Worm (Caenorhabditis elegans): ENCODE measurements around the gene mltn-10.
A peak's percentile ranks its signal among the peaks of the same experiment; 100 is the strongest.

Gene mltn-10

DNA sequence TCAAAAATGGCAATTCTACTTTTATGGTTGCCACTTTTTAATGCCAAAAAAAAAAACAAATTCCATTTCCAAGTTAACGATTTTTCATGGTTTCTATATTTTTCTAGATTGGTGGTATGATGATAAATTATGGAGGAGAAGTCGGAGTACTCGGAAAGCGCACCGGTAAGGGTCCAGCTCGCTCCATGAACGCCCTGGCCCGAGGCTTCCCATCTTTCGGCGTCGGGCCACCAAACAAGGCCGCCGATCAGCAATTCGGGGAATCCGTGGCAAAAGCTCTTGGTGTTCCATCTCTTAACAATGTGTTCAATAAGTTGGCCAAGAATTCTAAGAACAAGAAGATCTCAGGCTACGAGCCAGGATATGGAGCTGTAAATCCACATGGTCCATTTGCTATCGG lies 11.2 kb downstream of the mltn-10 start:
- TF ChIP-seq skn-1 (tag; optimal IDR thresholded peaks at IDR 0.05) = no peak
- TF ChIP-seq jun-1 (tag; optimal IDR thresholded peaks at IDR 0.05) = no peak
- no peak for TF ChIP-seq mdl-1 (tag; optimal IDR thresholded peaks at IDR 0.05)
- TF ChIP-seq elt-1 (tag; optimal IDR thresholded peaks at IDR 0.05) = no peak
- no peak for TF ChIP-seq tbx-2 (tag; optimal IDR thresholded peaks at IDR 0.05)
- no peak for TF ChIP-seq ceh-28 (tag; optimal IDR thresholded peaks at IDR 0.05)
- TF ChIP-seq egl-27 (tag; optimal IDR thresholded peaks at IDR 0.05) = no peak
- TF ChIP-seq nhr-67 (tag; optimal IDR thresholded peaks at IDR 0.05) = no peak
- TF ChIP-seq unc-62 (GFP tag; optimal IDR thresholded peaks at IDR 0.05) = no peak

DNA sequence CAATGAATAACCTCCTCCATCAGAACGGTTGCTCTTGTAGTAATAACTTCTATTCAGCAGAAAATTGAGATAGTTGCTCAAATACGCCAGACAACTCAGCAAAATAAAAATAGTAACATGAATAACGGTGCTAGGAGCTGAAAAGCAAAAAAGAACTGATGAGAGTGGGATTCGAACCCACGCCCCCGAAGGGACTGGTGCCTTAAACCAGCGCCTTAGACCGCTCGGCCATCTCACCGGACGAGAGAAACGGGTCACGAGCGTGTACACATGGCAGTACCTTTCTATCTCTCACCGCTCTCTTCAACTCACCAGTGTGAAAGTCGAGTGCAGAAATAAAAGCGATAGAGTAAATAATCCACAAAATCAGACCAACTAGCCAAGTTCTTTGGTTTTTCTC lies 12.3 kb downstream of the mltn-10 start:
- no peak for TF ChIP-seq nhr-11 (tag; optimal IDR thresholded peaks at IDR 0.05)
- no peak for TF ChIP-seq sea-2 (GFP tag; optimal IDR thresholded peaks at IDR 0.05)
- TF ChIP-seq nhr-67 (tag; optimal IDR thresholded peaks at IDR 0.05) = no peak
- TF ChIP-seq snpc-4 (tag; optimal IDR thresholded peaks at IDR 0.05) = peak; percentile 74
- peak; percentile 79 for TF ChIP-seq lin-39 (tag; optimal IDR thresholded peaks at IDR 0.05)
- no peak for TF ChIP-seq ztf-4 (tag; optimal IDR thresholded peaks at IDR 0.05)
- no peak for TF ChIP-seq ztf-11 (tag; optimal IDR thresholded peaks at IDR 0.05)
- TF ChIP-seq ceh-28 (tag; optimal IDR thresholded peaks at IDR 0.05) = no peak
- no peak for TF ChIP-seq pha-4 (tag; optimal IDR thresholded peaks at IDR 0.05)
- TF ChIP-seq R02D3.7 (tag; optimal IDR thresholded peaks at IDR 0.05) = no peak
- no peak for TF ChIP-seq unc-39 (tag; optimal IDR thresholded peaks at IDR 0.05)
- no peak for TF ChIP-seq nhr-77 (tag; optimal IDR thresholded peaks at IDR 0.05)
- TF ChIP-seq nhr-43 (tag; optimal IDR thresholded peaks at IDR 0.05; ENCODE audit: poor library complexity, severe bottlenecking) = peak; percentile 77
- TF ChIP-seq mml-1 (tag; optimal IDR thresholded peaks at IDR 0.05) = no peak
- TF ChIP-seq elt-1 (tag; optimal IDR thresholded peaks at IDR 0.05) = no peak
- no peak for TF ChIP-seq pqm-1 (tag; optimal IDR thresholded peaks at IDR 0.05)
- peak; percentile 32 for TF ChIP-seq nfya-1 (tag; optimal IDR thresholded peaks at IDR 0.05; ENCODE audit: insufficient read depth)
- TF ChIP-seq lsy-12 (tag; optimal IDR thresholded peaks at IDR 0.05) = no peak
- peak; percentile 54 for TF ChIP-seq hmg-11 (tag; optimal IDR thresholded peaks at IDR 0.05)
- TF ChIP-seq lin-15B (tag; optimal IDR thresholded peaks at IDR 0.05) = peak; percentile 12
- peak; percentile 1 for TF ChIP-seq skn-1 (tag; optimal IDR thresholded peaks at IDR 0.05)

DNA sequence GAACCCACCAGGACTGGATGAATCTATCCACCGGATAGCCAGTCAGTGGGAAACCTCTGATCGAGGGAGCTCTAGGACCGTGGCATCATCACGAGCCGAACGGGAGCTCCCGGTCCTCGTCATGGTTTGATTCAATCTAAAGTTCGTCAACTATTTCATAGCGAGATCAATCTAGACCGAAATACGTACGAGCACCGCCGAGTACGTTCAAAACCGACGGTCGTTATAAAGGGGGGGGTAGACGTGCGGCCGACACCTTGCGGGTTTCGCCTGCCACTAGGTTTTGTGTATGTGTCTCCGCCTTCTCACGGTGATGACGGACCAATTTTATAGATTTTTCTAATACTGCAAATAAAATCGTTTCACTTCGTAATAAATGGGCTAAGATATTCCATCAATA lies 13.0 kb downstream of the mltn-10 start:
- peak; percentile 50 for TF ChIP-seq snpc-4 (tag; optimal IDR thresholded peaks at IDR 0.05)

DNA sequence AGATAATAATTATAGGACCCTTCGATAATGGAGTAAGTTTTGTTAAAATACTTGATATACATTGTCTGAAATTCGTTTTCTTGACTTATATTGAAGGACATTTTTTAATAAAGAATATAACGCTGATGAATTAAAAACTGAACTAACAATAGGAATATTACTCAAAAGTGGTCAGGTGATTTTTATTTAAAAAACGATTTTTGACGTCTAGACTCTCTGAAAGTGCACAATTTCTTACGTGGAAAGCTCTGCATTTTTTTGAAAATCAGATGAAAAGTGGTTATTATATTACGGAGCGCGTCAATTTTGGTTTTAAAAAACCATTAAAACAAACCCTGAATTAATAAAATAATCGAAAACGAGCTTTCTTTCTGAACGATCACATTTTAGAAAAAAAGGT lies 13.9 kb downstream of the mltn-10 start, which contains the start of gene sre-13:
TSS of gene sre-13 (minus strand) at position 101 of the 400 bp plus-strand sequence.
- TF ChIP-seq jun-1 (tag; optimal IDR thresholded peaks at IDR 0.05) (no peak), nhr-23 (tag; optimal IDR thresholded peaks at IDR 0.05) (no peak), nhr-237 (tag; optimal IDR thresholded peaks at IDR 0.05) (no peak), nhr-11 (tag; optimal IDR thresholded peaks at IDR 0.05) (no peak), nhr-77 (tag; optimal IDR thresholded peaks at IDR 0.05) (no peak), elt-3 (tag; optimal IDR thresholded peaks at IDR 0.05) (no peak)

DNA sequence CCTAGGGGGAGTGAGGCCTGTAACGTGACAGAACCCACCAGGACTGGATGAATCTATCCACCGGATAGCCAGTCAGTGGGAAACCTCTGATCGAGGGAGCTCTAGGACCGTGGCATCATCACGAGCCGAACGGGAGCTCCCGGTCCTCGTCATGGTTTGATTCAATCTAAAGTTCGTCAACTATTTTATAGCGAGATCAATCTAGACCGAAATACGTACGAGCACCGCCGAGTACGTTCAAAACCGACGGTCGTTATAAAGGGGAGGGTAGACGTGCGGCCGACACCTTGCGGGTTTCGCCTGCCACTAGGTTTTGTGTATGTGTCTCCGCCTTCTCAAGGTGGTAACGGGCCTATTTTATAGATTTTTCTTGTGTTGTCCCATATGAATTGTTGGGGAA lies 18.5 kb downstream of the mltn-10 start:
- peak; percentile 74 for TF ChIP-seq snpc-4 (tag; optimal IDR thresholded peaks at IDR 0.05)

DNA sequence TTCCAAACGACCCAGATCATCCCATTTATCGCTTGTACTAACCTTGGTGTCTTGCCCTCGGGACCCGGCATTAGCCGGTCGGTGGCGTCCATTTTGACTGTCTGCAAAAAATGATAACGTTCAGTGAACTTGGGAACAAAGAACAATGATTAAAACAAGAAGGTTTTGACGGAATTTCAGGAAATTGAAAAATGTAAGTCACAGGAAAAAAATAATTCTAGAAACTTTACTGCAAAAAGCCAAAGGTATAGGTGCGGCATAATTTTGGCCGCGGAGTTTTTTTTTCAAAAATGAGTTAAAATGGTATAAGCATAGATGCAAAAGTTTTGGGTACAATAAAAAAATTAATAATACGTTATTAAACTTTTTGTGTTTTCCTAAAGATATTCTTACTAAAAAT lies 21.1 kb downstream of the mltn-10 start, which contains the start of gene atgp-2:
TSS of gene atgp-2 (minus strand) at position 101 of the 400 bp plus-strand sequence.
- TF ChIP-seq jun-1 (tag; optimal IDR thresholded peaks at IDR 0.05) (no peak), snpc-4 (tag; optimal IDR thresholded peaks at IDR 0.05) (no peak), ceh-82 (tag; optimal IDR thresholded peaks at IDR 0.05) (no peak), nhr-25 (tag; optimal IDR thresholded peaks at IDR 0.05) (no peak), lsy-12 (tag; optimal IDR thresholded peaks at IDR 0.05) (no peak), fkh-2 (tag; optimal IDR thresholded peaks at IDR 0.05) (no peak)

Data from whole organism, L3 larva.